Fruit fly (Drosophila melanogaster) whole organism, adult: ENCODE results near the gene CG31819.
A peak's percentile ranks its signal among the peaks of the same experiment; 100 is the strongest.

Source experiments
- CG11617 ChIP-seq: fragments of 200-800 bp; sonication (Bioruptor generic); optimal IDR thresholded peaks from 2 replicates; lab custom pipeline; 2017; ENCODE audit warnings: mild to moderate bottlenecking, missing biosample characterization, missing genetic modification reagents, missing genetic modification characterization
- CG12768 ChIP-seq: fragments of 200-800 bp; sonication (Bioruptor generic); optimal IDR thresholded peaks from 2 replicates; lab custom pipeline; 2017; ENCODE audit warnings: missing biosample characterization, missing genetic modification characterization, mild to moderate bottlenecking, moderate library complexity, missing genetic modification reagents
- CG7045 ChIP-seq: fragments of 200-800 bp; sonication (Bioruptor generic); optimal IDR thresholded peaks from 2 replicates; lab custom pipeline; 2017; ENCODE audit warnings: missing biosample characterization, mild to moderate bottlenecking, missing genetic modification characterization
- CG7101 ChIP-seq: fragments of 200-800 bp; sonication (Bioruptor generic); optimal IDR thresholded peaks from 2 replicates; lab custom pipeline; 2018; ENCODE audit warnings: missing biosample characterization, mild to moderate bottlenecking, missing genetic modification characterization, moderate library complexity
- Clk ChIP-seq: fragments of 200-800 bp; sonication (Bioruptor generic); optimal IDR thresholded peaks from 2 replicates; lab custom pipeline; 2017; ENCODE audit warnings: missing biosample characterization, missing genetic modification characterization
- Crg-1 ChIP-seq: fragments of 200-800 bp; sonication (Bioruptor generic); optimal IDR thresholded peaks from 2 replicates; lab custom pipeline; 2016; ENCODE audit warnings: missing biosample characterization, missing genetic modification characterization
- Hr96 ChIP-seq: fragments of 200-800 bp; sonication (Bioruptor generic); optimal IDR thresholded peaks from 2 replicates; lab custom pipeline; 2016; ENCODE audit warnings: missing biosample characterization, missing genetic modification characterization
- Mnt ChIP-seq: fragments of 200-800 bp; sonication (Bioruptor generic); optimal IDR thresholded peaks from 2 replicates; lab custom pipeline; 2016; ENCODE audit warnings: missing biosample characterization, mild to moderate bottlenecking, missing genetic modification characterization
- bab1 ChIP-seq: fragments of 200-800 bp; sonication (Bioruptor generic); optimal IDR thresholded peaks from 3 replicates; lab custom pipeline; 2019; ENCODE audit warnings: missing biosample characterization, mild to moderate bottlenecking, missing genetic modification characterization, moderate library complexity
- cic ChIP-seq: fragments of 200-800 bp; sonication (Bioruptor generic); optimal IDR thresholded peaks from 2 replicates; lab custom pipeline; 2017; ENCODE audit warnings: missing biosample characterization, mild to moderate bottlenecking, missing genetic modification characterization, moderate library complexity
- kay ChIP-seq: fragments of 200-800 bp; sonication (Bioruptor generic); peaks from one replicate; lab custom pipeline; 2016; ENCODE audit warnings: missing biosample characterization, missing genetic modification characterization, borderline replicate concordance
- pad ChIP-seq: fragments of 200-800 bp; sonication (Bioruptor generic); optimal IDR thresholded peaks from 3 replicates; lab custom pipeline; 2017; ENCODE audit warnings: missing biosample characterization, missing genetic modification characterization, mild to moderate bottlenecking, moderate library complexity, missing genetic modification reagents
- tj ChIP-seq: fragments of 200-800 bp; sonication (Bioruptor generic); optimal IDR thresholded peaks from 3 replicates; lab custom pipeline; 2017; ENCODE audit warnings: missing biosample characterization, mild to moderate bottlenecking, missing genetic modification characterization, moderate library complexity

DNA sequence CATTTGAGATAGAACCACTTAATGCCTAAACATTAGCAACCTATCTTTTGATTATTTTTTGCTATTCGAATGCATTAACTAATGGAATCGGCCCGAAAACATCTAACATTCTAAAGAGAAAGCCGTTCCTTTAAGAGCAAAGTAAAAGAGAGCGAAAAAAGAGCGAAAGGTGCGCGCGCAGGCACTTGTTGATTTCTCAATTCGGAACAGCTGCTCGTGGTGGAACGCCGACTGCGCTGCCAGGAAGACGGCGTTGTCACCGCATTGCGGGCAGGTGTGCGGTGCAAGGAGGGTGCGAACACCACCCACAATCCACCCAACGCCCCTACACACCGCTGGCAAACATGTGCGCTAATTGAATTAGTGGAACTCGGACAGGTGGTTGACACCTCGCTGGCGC, 23.6 kb downstream of the CG31819 start:
- TF ChIP-seq CG12768: no peak
- TF ChIP-seq pad (GFP tag; lab: Kevin White, UChicago): no peak
- no peak for TF ChIP-seq Clk (GFP tag; lab: Kevin White, UChicago)
- TF ChIP-seq Mnt: peak; percentile 41
- no peak for TF ChIP-seq Crg-1 (GFP tag; lab: Kevin White, UChicago)
- no peak for TF ChIP-seq bab1 (GFP tag; lab: Kevin White, UChicago)
- TF ChIP-seq tj (GFP tag; lab: Kevin White, UChicago): no peak
- TF ChIP-seq cic: no peak
- TF ChIP-seq CG7045 (GFP tag; lab: Kevin White, UChicago): no peak
- TF ChIP-seq CG11617 (GFP tag; lab: Kevin White, UChicago): no peak
- TF ChIP-seq Hr96: no peak
- no peak for TF ChIP-seq kay (GFP tag; lab: Kevin White, UChicago)
- no peak for TF ChIP-seq CG7101 (tag; lab: Kevin White, UChicago)
